Fruit fly (Drosophila melanogaster): ENCODE data around the gene CG32579.

The CG32579 gene

DNA sequence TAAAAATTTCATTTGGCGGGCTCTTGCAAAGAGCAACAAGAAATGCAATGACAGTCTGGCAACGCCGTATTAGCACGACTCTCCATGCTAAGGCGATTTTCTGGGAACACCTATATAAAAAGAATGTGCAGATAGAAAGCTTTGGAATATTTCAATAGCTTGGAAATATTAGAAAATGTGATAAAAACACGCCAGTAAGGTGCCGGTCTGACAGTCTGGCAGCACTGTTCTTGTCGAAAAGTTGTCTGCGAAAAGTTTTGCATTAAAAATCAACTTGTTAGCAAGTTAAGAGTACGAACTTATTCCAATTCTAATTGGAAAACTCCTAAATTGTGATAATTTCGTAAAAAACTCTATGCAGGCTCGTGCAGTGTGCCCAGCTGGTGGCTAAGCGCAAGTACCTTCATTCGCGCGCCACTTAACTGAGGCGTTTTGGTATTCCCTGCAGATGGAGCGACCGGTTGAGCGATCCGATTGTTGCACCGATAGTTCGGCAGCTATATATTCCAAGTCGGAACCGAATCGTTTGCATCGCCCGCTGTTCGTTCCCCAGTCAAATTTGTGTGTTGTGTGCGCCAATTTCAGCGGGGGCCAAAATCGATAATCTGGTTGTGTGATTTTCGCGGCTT lies 45.1 kb upstream of the CG32579 start, which contains the start of gene eas (continued):
- TF ChIP-seq Optix (GFP tag; IDR thresholded peaks at IDR 0.05) (no peak), ap (GFP tag; IDR thresholded peaks at IDR 0.05) (no peak), toy (GFP tag; IDR thresholded peaks at IDR 0.05) (no peak), fd96Cb (tag; optimal IDR thresholded peaks at IDR 0.05) (no peak), pb (GFP tag; optimal IDR thresholded peaks at IDR 0.05) (no peak), Dip3 (GFP tag; optimal IDR thresholded peaks at IDR 0.05) (peak; percentile 11), CG12942 (GFP tag; optimal IDR thresholded peaks at IDR 0.05) (no peak), CG13775 (GFP tag; optimal IDR thresholded peaks at IDR 0.05) (no peak), CG2199 (GFP tag; IDR thresholded peaks at IDR 0.05) (no peak), Hand (GFP tag; optimal IDR thresholded peaks at IDR 0.05) (no peak), CG8281 (tag; optimal IDR thresholded peaks at IDR 0.05) (no peak), CG31441 (GFP tag; IDR thresholded peaks at IDR 0.05) (no peak), pita (GFP tag; optimal IDR thresholded peaks at IDR 0.05) (no peak), Oli (tag; optimal IDR thresholded peaks at IDR 0.05) (no peak), ttk (GFP tag; IDR thresholded peaks at IDR 0.05) (no peak), CG10959 (GFP tag; IDR thresholded peaks at IDR 0.05) (no peak), Fer2 (tag; optimal IDR thresholded peaks at IDR 0.05) (no peak), CG5180 (GFP tag; optimal IDR thresholded peaks at IDR 0.05) (no peak), slou (GFP tag; optimal IDR thresholded peaks at IDR 0.05) (no peak), CG14050 (GFP tag; IDR thresholded peaks at IDR 0.05) (no peak), CG15514 (GFP tag; optimal IDR thresholded peaks at IDR 0.05) (peak; percentile 97), salm (tag; optimal IDR thresholded peaks at IDR 0.05) (no peak), CG6791 (GFP tag; IDR thresholded peaks at IDR 0.05; ENCODE audit: partially characterized antibody) (peak; percentile 77), Dbx (GFP tag; IDR thresholded peaks at IDR 0.05) (0 out of 3 replicates have a peak, but pooled peaks have one; percentile 31), lola (GFP tag; optimal IDR thresholded peaks at IDR 0.05) (peak in 1 of 3 experiments; percentile 50), Taf1 (GFP tag; IDR thresholded peaks at IDR 0.05) (no peak), Xrp1 (GFP tag; IDR thresholded peaks at IDR 0.05) (no peak), CG13287 (GFP tag; IDR thresholded peaks at IDR 0.05; ENCODE audit: partially characterized antibody) (peak; percentile 79), CG16813 (GFP tag; IDR thresholded peaks at IDR 0.05; ENCODE audit: partially characterized antibody) (peak; percentile 80), Eip74EF (GFP tag; optimal IDR thresholded peaks at IDR 0.05) (no peak), ssp (GFP tag; IDR thresholded peaks at IDR 0.05) (peak; percentile 50; the same call in 1 of the 2 replicates), CG11398 (GFP tag; optimal IDR thresholded peaks at IDR 0.05) (no peak), CG2889 (GFP tag; IDR thresholded peaks at IDR 0.05) (no peak), CG6689 (GFP tag; IDR thresholded peaks at IDR 0.05) (no peak), CG6813 (GFP tag; optimal IDR thresholded peaks at IDR 0.05) (no peak), CG1529 (GFP tag; optimal IDR thresholded peaks at IDR 0.05) (no peak), Oaz (GFP tag; IDR thresholded peaks at IDR 0.05) (no peak), sug (tag; optimal IDR thresholded peaks at IDR 0.05) (no peak), ara (GFP tag; IDR thresholded peaks at IDR 0.05) (no peak), kni (GFP tag; optimal IDR thresholded peaks at IDR 0.05) (no peak), unpg (GFP tag; optimal IDR thresholded peaks at IDR 0.05) (no peak), CG33557 (GFP tag; optimal IDR thresholded peaks at IDR 0.05) (no peak), ems (GFP tag; optimal IDR thresholded peaks at IDR 0.05) (no peak), CG14441 (GFP tag; IDR thresholded peaks at IDR 0.05) (no peak), CG4282 (GFP tag; optimal IDR thresholded peaks at IDR 0.05) (no peak), CG10979 (tag; optimal IDR thresholded peaks at IDR 0.05) (no peak), BtbVII (GFP tag; optimal IDR thresholded peaks at IDR 0.05) (no peak), CG10366 (GFP tag; IDR thresholded peaks at IDR 0.05) (0 out of 2 replicates have a peak, but pooled peaks have one; percentile 7), CG30403 (GFP tag; optimal IDR thresholded peaks at IDR 0.05) (peak; percentile 10), CG9437 (GFP tag; optimal IDR thresholded peaks at IDR 0.05) (no peak)
